Worm (Caenorhabditis elegans) whole organism, midembryonic: Measurements from ENCODE around the gene F37A4.2.

Experiments used
- T22C8.4 ChIP-seq: fragments of 200-800 bp; sonication (Bioruptor generic); IDR thresholded peaks from 2 replicates; pipeline ENCODE4 v1.3.6; 2022; ENCODE audit warnings: missing genetic modification characterization, missing compliant biosample characterization
- cog-1 ChIP-seq: sonication (generic microtip); optimal IDR thresholded peaks from 2 replicates; lab custom pipeline; 2016; ENCODE audit warnings: missing genetic modification characterization, missing compliant biosample characterization
- flt-1 ChIP-seq: fragments of 200-800 bp; sonication (Bioruptor generic); IDR thresholded peaks from 2 replicates; pipeline ENCODE4 v1.3.6; 2022; ENCODE audit warnings: missing genetic modification characterization, missing compliant biosample characterization
- klf-2 ChIP-seq: fragments of 200-800 bp; sonication (Bioruptor generic); conservative IDR thresholded peaks from 2 replicates; pipeline ENCODE4 v1.3.6; 2022; ENCODE audit warnings: missing genetic modification reagents, missing genetic modification characterization, missing compliant biosample characterization
- med-1 ChIP-seq: sonication (generic microtip); optimal IDR thresholded peaks from 2 replicates; lab custom pipeline; 2017; ENCODE audit warnings: missing genetic modification characterization, mild to moderate bottlenecking, missing compliant biosample characterization, antibody characterized with exemption, missing genetic modification reagents; ENCODE audit not compliant: insufficient read depth
- ref-1 ChIP-seq: fragments of 200-800 bp; sonication (Bioruptor generic); conservative IDR thresholded peaks from 2 replicates; pipeline ENCODE4 v1.3.6; 2022; ENCODE audit warnings: missing genetic modification reagents, missing genetic modification characterization, missing compliant biosample characterization
- tab-1 ChIP-seq: fragments of 200-800 bp; sonication (Bioruptor generic); IDR thresholded peaks from 2 replicates; pipeline ENCODE4 v1.3.6; 2022; ENCODE audit warnings: missing genetic modification characterization, missing compliant biosample characterization
- ztf-23 ChIP-seq: fragments of 200-800 bp; sonication (Bioruptor generic); IDR thresholded peaks from 2 replicates; pipeline ENCODE4 v1.3.6; 2022; ENCODE audit warnings: missing genetic modification reagents, missing genetic modification characterization, missing compliant biosample characterization
- ztf-29 ChIP-seq: fragments of 200-800 bp; sonication (Bioruptor generic); IDR thresholded peaks from 2 replicates; pipeline ENCODE4 v1.3.6; 2022; ENCODE audit warnings: missing genetic modification reagents, missing genetic modification characterization, missing compliant biosample characterization

Gene F37A4.2

ce11 chrIII:6722208-6722679 is at the start of gene F37A4.2, which contains the start of gene bath-41:
TSS of gene F37A4.2 (plus strand) at chrIII:6722454.
TSS of gene bath-41 (minus strand) at chrIII:6722258.
- no peak for TF ChIP-seq tab-1 (GFP tag; lab: Robert Waterston, UW)
- no peak for TF ChIP-seq cog-1 (tag; lab: Kevin White, UChicago)
- no peak for TF ChIP-seq ztf-23 (GFP tag; lab: Robert Waterston, UW)
- no peak for TF ChIP-seq ztf-29 (GFP tag; lab: Robert Waterston, UW)
- TF ChIP-seq ref-1 (GFP tag; lab: Robert Waterston, UW) = no peak
- TF ChIP-seq flt-1 = no peak
- TF ChIP-seq klf-2 (GFP tag; lab: Robert Waterston, UW) = no peak
- no peak for TF ChIP-seq med-1 (GFP tag; lab: Kevin White, UChicago)

ce11 chrIII:6675460-6675859 is 46.8 kb upstream of the F37A4.2 start, which contains the start of gene rbf-1:
TSS of gene rbf-1 (plus strand) at chrIII:6675760.
- no peak for TF ChIP-seq ref-1 (GFP tag; lab: Robert Waterston, UW)
- TF ChIP-seq T22C8.4 (GFP tag; lab: Robert Waterston, UW) = no peak
- no peak for TF ChIP-seq cog-1 (tag; lab: Kevin White, UChicago)
- TF ChIP-seq flt-1 = no peak
- no peak for TF ChIP-seq tab-1 (GFP tag; lab: Robert Waterston, UW)
- no peak for TF ChIP-seq klf-2 (GFP tag; lab: Robert Waterston, UW)
- no peak for TF ChIP-seq med-1 (GFP tag; lab: Kevin White, UChicago)
- no peak for TF ChIP-seq ztf-23 (GFP tag; lab: Robert Waterston, UW)
- no peak for TF ChIP-seq ztf-29 (GFP tag; lab: Robert Waterston, UW)

ce11 chrIII:6677304-6677703 is 45.0 kb upstream of the F37A4.2 start:
- no peak for TF ChIP-seq ref-1 (GFP tag; lab: Robert Waterston, UW)

ce11 chrIII:6679323-6679722 is 42.9 kb upstream of the F37A4.2 start:
- TF ChIP-seq ztf-29 (GFP tag; lab: Robert Waterston, UW) (no peak), klf-2 (GFP tag; lab: Robert Waterston, UW) (no peak), ztf-23 (GFP tag; lab: Robert Waterston, UW) (no peak), flt-1 (no peak), tab-1 (GFP tag; lab: Robert Waterston, UW) (no peak), cog-1 (tag; lab: Kevin White, UChicago) (no peak), ref-1 (GFP tag; lab: Robert Waterston, UW) (no peak), T22C8.4 (GFP tag; lab: Robert Waterston, UW) (no peak), med-1 (GFP tag; lab: Kevin White, UChicago) (no peak)

- TF ChIP-seq klf-2 (GFP tag; lab: Robert Waterston, UW) (no peak), med-1 (GFP tag; lab: Kevin White, UChicago) (no peak), flt-1 (no peak), tab-1 (GFP tag; lab: Robert Waterston, UW) (no peak), T22C8.4 (GFP tag; lab: Robert Waterston, UW) (no peak), ref-1 (GFP tag; lab: Robert Waterston, UW) (no peak), cog-1 (tag; lab: Kevin White, UChicago) (no peak)
Measured at ce11 chrIII:6680963-6681362, 41.3 kb upstream of the F37A4.2 start.

ce11 chrIII:6681790-6682189 is 40.5 kb upstream of the F37A4.2 start:
- no peak for TF ChIP-seq tab-1 (GFP tag; lab: Robert Waterston, UW)
- no peak for TF ChIP-seq med-1 (GFP tag; lab: Kevin White, UChicago)
- no peak for TF ChIP-seq ztf-29 (GFP tag; lab: Robert Waterston, UW)
- TF ChIP-seq T22C8.4 (GFP tag; lab: Robert Waterston, UW) = no peak
- no peak for TF ChIP-seq cog-1 (tag; lab: Kevin White, UChicago)
- no peak for TF ChIP-seq flt-1
- no peak for TF ChIP-seq ref-1 (GFP tag; lab: Robert Waterston, UW)
- TF ChIP-seq ztf-23 (GFP tag; lab: Robert Waterston, UW) = no peak
- TF ChIP-seq klf-2 (GFP tag; lab: Robert Waterston, UW) = no peak

- no peak for TF ChIP-seq med-1 (GFP tag; lab: Kevin White, UChicago)
- no peak for TF ChIP-seq ztf-23 (GFP tag; lab: Robert Waterston, UW)
- no peak for TF ChIP-seq cog-1 (tag; lab: Kevin White, UChicago)
- no peak for TF ChIP-seq ztf-29 (GFP tag; lab: Robert Waterston, UW)
- TF ChIP-seq tab-1 (GFP tag; lab: Robert Waterston, UW) = no peak
- TF ChIP-seq ref-1 (GFP tag; lab: Robert Waterston, UW) = no peak
- TF ChIP-seq klf-2 (GFP tag; lab: Robert Waterston, UW) = no peak
- TF ChIP-seq T22C8.4 (GFP tag; lab: Robert Waterston, UW) = no peak
- no peak for TF ChIP-seq flt-1
Measured at ce11 chrIII:6690490-6690889, 31.8 kb upstream of the F37A4.2 start.

ce11 chrIII:6693285-6693684 is 29.0 kb upstream of the F37A4.2 start:
- TF ChIP-seq cog-1 (tag; lab: Kevin White, UChicago) (no peak), ztf-29 (GFP tag; lab: Robert Waterston, UW) (no peak), flt-1 (no peak), klf-2 (GFP tag; lab: Robert Waterston, UW) (no peak), tab-1 (GFP tag; lab: Robert Waterston, UW) (no peak), ref-1 (GFP tag; lab: Robert Waterston, UW) (no peak), T22C8.4 (GFP tag; lab: Robert Waterston, UW) (no peak)

ce11 chrIII:6695189-6695588 is 27.1 kb upstream of the F37A4.2 start:
- TF ChIP-seq klf-2 (GFP tag; lab: Robert Waterston, UW) (no peak), cog-1 (tag; lab: Kevin White, UChicago) (no peak), med-1 (GFP tag; lab: Kevin White, UChicago) (no peak), ztf-23 (GFP tag; lab: Robert Waterston, UW) (no peak), tab-1 (GFP tag; lab: Robert Waterston, UW) (no peak)
